Worm (Caenorhabditis elegans): ENCODE data around the gene ins-6.

The ins-6 gene

DNA sequence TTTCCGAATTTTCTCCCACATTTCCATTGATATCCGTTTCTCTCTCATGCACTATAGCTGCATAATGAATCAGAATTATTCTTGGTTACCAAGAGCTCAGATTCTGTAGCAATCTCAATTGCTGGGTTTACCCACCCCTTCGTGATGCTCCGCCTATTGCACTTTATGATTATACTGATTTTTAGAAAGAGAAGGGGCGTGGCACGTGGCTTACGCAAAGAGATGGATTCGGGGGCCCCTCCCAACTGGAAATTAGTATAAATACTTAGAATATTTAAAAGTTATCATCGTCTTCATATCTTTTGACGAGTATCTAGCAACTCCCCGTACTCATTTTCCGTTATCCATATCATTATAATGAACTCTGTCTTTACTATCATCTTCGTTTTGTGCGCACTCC is at the start of gene ins-6:
ins-6 (plus strand) TSS at position 301 of the 400 bp plus-strand sequence.
- TF ChIP-seq spr-3 (GFP tag; optimal IDR thresholded peaks at IDR 0.05) (no peak), T26A8.4 (GFP tag; IDR thresholded peaks at IDR 0.05) (no peak), lin-29 (GFP tag; IDR thresholded peaks at IDR 0.05) (no peak), ceh-28 (tag; optimal IDR thresholded peaks at IDR 0.05) (no peak), ces-1 (GFP tag; optimal IDR thresholded peaks at IDR 0.05) (no peak), mxl-3 (GFP tag; optimal IDR thresholded peaks at IDR 0.05) (no peak), D1046.2 (GFP tag; IDR thresholded peaks at IDR 0.05) (no peak), lin-15B (tag; optimal IDR thresholded peaks at IDR 0.05) (no peak), nhr-10 (tag; optimal IDR thresholded peaks at IDR 0.05) (no peak), ceh-44 (GFP tag; IDR thresholded peaks at IDR 0.05) (no peak), php-3 (GFP tag; IDR thresholded peaks at IDR 0.05) (no peak), zag-1 (tag; optimal IDR thresholded peaks at IDR 0.05) (no peak)

DNA sequence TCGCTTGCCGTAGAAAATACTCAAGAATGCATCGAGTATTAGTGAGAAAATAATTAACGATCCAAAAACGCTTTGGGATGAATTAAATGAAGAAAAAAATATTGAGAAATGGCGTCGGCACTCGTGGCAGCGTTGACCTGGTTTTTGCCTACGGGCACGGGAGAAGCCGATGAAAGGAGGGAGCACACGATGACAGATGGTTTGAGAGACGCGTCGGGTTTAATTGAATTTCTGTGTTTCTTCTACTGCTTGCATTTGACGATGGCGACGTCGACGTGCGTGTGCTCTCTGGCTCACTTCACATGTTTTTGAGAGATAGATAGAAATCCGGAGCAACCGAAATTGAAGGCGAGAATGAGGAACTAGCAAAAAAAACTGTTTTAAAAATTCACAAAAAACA is 49.6 kb upstream of the ins-6 start:
- TF ChIP-seq T26A8.4 (GFP tag; IDR thresholded peaks at IDR 0.05) (no peak), ctbp-1 (GFP tag; IDR thresholded peaks at IDR 0.05) (peak; percentile 55; the same call in 1 of the 2 replicates), hmg-1.1 (GFP tag; IDR thresholded peaks at IDR 0.05) (0 out of 2 replicates have a peak, but pooled peaks have one; percentile 6), aha-1 (tag) (peak; percentile 87), hlh-30 (tag; optimal IDR thresholded peaks at IDR 0.05; ENCODE audit: insufficient read depth) (peak; percentile 6)

DNA sequence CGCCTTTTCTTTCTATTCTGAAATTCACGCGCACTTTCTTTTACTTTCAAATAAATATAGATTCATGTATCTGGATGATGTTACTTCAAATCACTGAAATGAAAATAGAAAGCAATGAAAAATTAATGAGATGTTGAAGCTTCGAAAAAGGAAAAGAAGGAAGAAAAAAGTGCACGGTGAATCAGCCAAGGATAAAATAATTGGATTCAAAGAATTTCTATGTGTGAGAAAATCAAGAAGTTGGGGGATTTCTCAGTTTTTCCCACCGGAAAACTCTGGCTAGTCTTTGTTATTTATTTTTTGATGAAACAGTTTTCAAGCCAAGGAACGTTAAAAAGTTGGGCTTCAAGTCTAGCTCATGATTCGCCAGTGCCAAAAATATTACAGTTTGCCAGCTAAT is 48.5 kb upstream of the ins-6 start:
- TF ChIP-seq nhr-41 (GFP tag; IDR thresholded peaks at IDR 0.05) (no peak), sdz-12 (GFP tag; optimal IDR thresholded peaks at IDR 0.05) (no peak), nhr-77 (tag; optimal IDR thresholded peaks at IDR 0.05) (no peak), Y5F2A.4 (GFP tag; optimal IDR thresholded peaks at IDR 0.05) (no peak), egl-43 (GFP tag; IDR thresholded peaks at IDR 0.05) (no peak), aha-1 (tag) (peak; percentile 92)

DNA sequence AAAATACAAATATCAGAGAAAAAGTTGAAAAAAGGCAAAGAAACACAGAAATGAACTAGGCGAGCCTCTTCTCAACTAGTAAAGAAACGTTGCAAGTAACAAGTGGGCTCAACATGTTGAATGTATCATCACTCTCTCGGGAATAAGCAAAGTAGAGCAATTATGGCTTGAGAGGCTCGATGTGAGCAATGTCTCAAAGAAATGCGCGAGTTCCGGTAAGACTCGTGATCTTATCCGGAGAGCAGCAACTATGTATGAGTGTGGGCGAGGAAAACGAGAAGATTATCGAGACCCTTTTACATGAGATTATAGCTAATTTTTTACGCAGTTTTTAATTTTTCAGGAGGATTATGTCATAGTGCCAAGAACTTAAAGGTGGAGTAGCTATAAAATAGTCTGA is 48.0 kb upstream of the ins-6 start:
- TF ChIP-seq unc-62 (GFP tag; optimal IDR thresholded peaks at IDR 0.05 in 1 of 2) (peak in 1 of 2 experiments; percentile 88), unc-62 (tag; optimal IDR thresholded peaks at IDR 0.05) (no peak), hlh-30 (tag; optimal IDR thresholded peaks at IDR 0.05; ENCODE audit: insufficient read depth) (peak; percentile 55), aha-1 (tag) (peak; percentile 31), nhr-77 (tag; optimal IDR thresholded peaks at IDR 0.05) (no peak), ztf-7 (tag; optimal IDR thresholded peaks at IDR 0.05) (no peak), mep-1 (tag; optimal IDR thresholded peaks at IDR 0.05) (peak; percentile 33)

DNA sequence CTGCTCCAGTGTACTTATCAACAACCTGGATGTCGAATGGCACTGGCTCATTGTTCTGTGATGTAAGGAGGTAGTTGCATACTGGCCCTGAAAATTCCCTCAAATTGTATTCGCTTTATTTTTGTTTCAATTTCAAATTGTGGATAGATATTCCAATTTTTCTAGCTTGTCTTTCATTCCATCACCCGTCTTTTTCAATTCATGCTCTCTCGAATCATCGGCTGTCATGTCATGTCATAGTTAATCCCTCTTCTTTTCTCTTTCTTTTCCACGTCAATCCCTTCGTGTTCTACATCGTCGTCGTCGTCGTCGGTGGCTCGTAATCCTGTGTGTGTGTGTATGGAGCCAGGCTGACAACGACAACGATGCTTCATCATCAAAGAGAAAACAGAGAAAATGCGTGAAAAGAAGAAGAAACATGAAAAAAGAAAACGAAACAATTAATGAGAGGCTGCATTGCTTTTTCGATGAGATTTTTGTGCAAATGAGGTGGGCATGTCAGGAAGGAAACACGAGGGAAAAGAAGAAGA is 44.5 kb upstream of the ins-6 start:
- TF ChIP-seq mdl-1 (tag; optimal IDR thresholded peaks at IDR 0.05) (peak in 1 of 2 experiments; percentile 8), hmg-1.1 (GFP tag; IDR thresholded peaks at IDR 0.05) (0 out of 2 replicates have a peak, but pooled peaks have one; percentile 16), lin-29 (GFP tag; IDR thresholded peaks at IDR 0.05) (no peak), unc-62 (GFP tag; optimal IDR thresholded peaks at IDR 0.05 in 1 of 2) (peak in 1 of 2 experiments; percentile 99), unc-62 (tag; optimal IDR thresholded peaks at IDR 0.05) (no peak)

DNA sequence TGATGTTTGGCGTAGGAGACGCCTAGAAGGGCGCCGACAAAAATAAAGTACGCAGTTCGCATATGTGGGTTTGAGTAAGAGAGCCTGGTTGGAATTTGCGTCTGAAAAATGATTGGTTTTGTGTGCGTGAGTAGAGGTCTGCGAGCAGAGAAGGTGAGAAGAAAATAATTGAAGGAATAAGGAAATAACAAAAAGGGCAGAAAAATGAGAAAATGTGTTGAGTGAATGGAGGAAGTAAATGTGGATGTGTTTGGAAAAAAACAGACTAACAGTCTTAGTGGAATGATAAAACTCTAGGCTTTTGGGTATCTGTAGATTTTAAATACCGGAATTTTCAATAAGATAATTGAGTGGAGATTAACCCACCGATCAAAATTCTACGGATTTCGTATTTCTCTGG is 43.7 kb upstream of the ins-6 start, which contains the start of gene casy-1:
casy-1 (minus strand) TSS at position 101 of the 400 bp plus-strand sequence.
- TF ChIP-seq unc-62 (GFP tag; optimal IDR thresholded peaks at IDR 0.05 in 1 of 2) (peak in 1 of 2 experiments; percentile 73), unc-62 (tag; optimal IDR thresholded peaks at IDR 0.05) (no peak), F10B5.3 (tag; optimal IDR thresholded peaks at IDR 0.05) (no peak), aha-1 (tag) (peak; percentile 58), nhr-10 (tag; optimal IDR thresholded peaks at IDR 0.05) (no peak), mdt-29 (GFP tag; IDR thresholded peaks at IDR 0.05) (no peak)

DNA sequence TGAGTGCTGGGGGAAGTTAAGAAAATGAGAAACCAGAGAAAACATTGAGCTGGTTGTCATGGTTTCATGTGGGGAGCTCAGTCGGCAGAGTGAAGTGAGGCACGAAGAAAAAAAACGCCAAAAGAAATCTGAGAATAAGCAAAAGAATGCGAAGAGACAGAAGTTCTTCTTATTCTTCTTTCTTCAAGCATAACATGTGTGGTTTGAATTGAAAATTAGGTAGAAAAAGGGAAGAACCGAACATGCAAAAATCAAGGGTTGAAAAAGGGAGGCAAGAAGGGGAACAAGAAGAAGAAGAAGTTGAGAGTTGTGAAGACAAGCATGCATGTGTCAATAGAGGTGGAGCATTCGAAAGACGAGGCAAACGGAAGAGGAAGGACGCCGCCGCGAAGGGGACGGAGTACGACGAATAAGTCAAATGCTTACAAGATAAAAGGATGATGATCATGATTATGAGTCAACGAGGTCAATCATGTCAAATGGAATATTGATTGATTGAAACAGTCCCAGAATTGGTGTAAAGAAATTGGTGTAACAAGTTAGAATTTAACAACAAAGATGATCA is 42.4 kb upstream of the ins-6 start:
- TF ChIP-seq pha-4 (GFP tag; IDR thresholded peaks at IDR 0.05) (no peak), pha-4 (tag; optimal IDR thresholded peaks at IDR 0.05) (no peak), ctbp-1 (GFP tag; IDR thresholded peaks at IDR 0.05) (peak; percentile 51; the same call in 1 of the 2 replicates), spr-3 (GFP tag; optimal IDR thresholded peaks at IDR 0.05) (no peak), nhr-48 (tag; optimal IDR thresholded peaks at IDR 0.05) (no peak), hlh-11 (tag; optimal IDR thresholded peaks at IDR 0.05) (no peak), nhr-11 (tag; optimal IDR thresholded peaks at IDR 0.05) (peak; percentile 17), hif-1 (tag; optimal IDR thresholded peaks at IDR 0.05) (no peak), aha-1 (tag) (peak; percentile 89), unc-62 (GFP tag; optimal IDR thresholded peaks at IDR 0.05 in 1 of 2) (no peak), unc-62 (tag; optimal IDR thresholded peaks at IDR 0.05) (no peak)

Measured in whole organism, L4 larva.